Fruit fly (Drosophila melanogaster) whole organism, larva: ENCODE data around the gene CG14075.

Experiments
- noc ChIP-seq: fragments of 200-800 bp; sonication (Bioruptor generic); optimal IDR thresholded peaks from 3 replicates; lab custom pipeline; 2019; ENCODE audit warnings: missing biosample characterization, mild to moderate bottlenecking, missing genetic modification characterization, moderate library complexity

The CG14075 gene

dm6 chr3L:18996030-18996773, 11.4 kb downstream of the CG14075 start:
- peak; percentile 90 for TF ChIP-seq noc

dm6 chr3L:18996774-18997589, 12.2 kb downstream of the CG14075 start:
- TF ChIP-seq noc, result peak; percentile 57

dm6 chr3L:18997590-18998283, 13.0 kb downstream of the CG14075 start, which contains the start of gene CG18135:
Gene CG18135, minus strand, starts transcription at chr3L:18998283.
- TF ChIP-seq noc, result no peak

- TF ChIP-seq noc, result peak; percentile 3
Observed at dm6 chr3L:18998284-18998830, 13.6 kb downstream of the CG14075 start.

dm6 chr3L:19000413-19000812, 15.7 kb downstream of the CG14075 start, which contains the start of gene CG3808:
Gene CG3808, minus strand, starts transcription at chr3L:19000608.
- no peak for TF ChIP-seq noc

dm6 chr3L:19003220-19003619, 18.5 kb downstream of the CG14075 start, which contains the start of gene SmydA-2:
Gene SmydA-2, minus strand, starts transcription at chr3L:19003252.
- no peak for TF ChIP-seq noc

- no peak for TF ChIP-seq noc
Observed at dm6 chr3L:19004120-19004519, 19.4 kb downstream of the CG14075 start.

dm6 chr3L:19005396-19005795, 20.6 kb downstream of the CG14075 start:
- TF ChIP-seq noc, result no peak

- no peak for TF ChIP-seq noc
Observed at dm6 chr3L:19011174-19011573, 26.4 kb downstream of the CG14075 start.

- no peak for TF ChIP-seq noc
Observed at dm6 chr3L:19013086-19013752, 28.5 kb downstream of the CG14075 start.

dm6 chr3L:19014090-19014489, 29.3 kb downstream of the CG14075 start:
- no peak for TF ChIP-seq noc

- no peak for TF ChIP-seq noc
Observed at dm6 chr3L:19014802-19015201, 30.0 kb downstream of the CG14075 start.

- peak; percentile 90 for TF ChIP-seq noc
Observed at dm6 chr3L:19015454-19016054, 30.8 kb downstream of the CG14075 start.

- TF ChIP-seq noc, result peak; percentile 65
Observed at dm6 chr3L:19016133-19016804, 31.5 kb downstream of the CG14075 start.

dm6 chr3L:19016805-19017161, 32.0 kb downstream of the CG14075 start:
- TF ChIP-seq noc, result no peak
